Fruit fly (Drosophila melanogaster) S2 (cell line): ENCODE measurements around the gene rgn.

Experiments
- CG8478 ChIP-seq: fragments of >200 bp; optimal IDR thresholded peaks from 2 replicates; lab custom pipeline; 2018
- CTCF ChIP-seq, 2 experiments: fragments of >200 bp; optimal IDR thresholded peaks; 2 replicates each; lab custom pipeline; 2018

DNA sequence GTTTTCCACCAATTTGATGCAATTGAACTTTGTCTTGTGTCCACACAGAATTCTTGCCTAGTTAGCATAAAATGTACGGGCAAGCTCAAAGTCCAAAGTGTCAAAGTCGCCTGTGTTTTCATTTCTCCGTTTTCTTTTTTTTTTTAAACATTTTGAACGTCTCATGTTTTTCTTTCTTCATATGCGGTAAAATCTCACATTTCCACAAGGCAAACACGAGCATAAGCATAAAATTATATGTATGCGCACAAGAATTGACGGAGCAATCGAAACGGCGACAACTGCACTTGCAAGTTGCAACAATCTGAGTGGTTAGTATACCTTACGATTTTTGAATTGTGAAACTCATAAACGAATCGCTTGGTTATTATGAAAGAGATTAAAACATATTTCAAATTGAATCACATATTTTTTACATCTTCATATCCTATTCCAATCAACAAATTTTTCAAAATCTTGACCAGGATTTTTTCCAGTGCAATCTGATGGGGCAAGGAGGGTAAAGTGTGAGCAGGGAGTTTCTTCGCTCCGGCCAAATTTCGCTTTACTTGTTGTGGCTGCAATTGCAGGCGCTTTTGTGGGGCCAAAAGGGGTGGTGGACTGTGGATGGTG, 18.3 kb upstream of the rgn start:
- TF ChIP-seq CG8478 (lab: Kevin White, UChicago) = no peak
- TF ChIP-seq CTCF (optimal IDR thresholded peaks at IDR 0.05; lab: Kevin White, UChicago) = no peak
